Worm (Caenorhabditis elegans) whole organism, midembryonic: ENCODE results near the gene abu-14.

Experiments
- flt-1 ChIP-seq: fragments of 200-800 bp; sonication (Bioruptor generic); IDR thresholded peaks from 2 replicates; pipeline ENCODE4 v1.3.6; 2022; ENCODE audit warnings: missing genetic modification characterization, missing compliant biosample characterization
- ref-1 ChIP-seq: fragments of 200-800 bp; sonication (Bioruptor generic); conservative IDR thresholded peaks from 2 replicates; pipeline ENCODE4 v1.3.6; 2022; ENCODE audit warnings: missing genetic modification reagents, missing genetic modification characterization, missing compliant biosample characterization
- tab-1 ChIP-seq: fragments of 200-800 bp; sonication (Bioruptor generic); IDR thresholded peaks from 2 replicates; pipeline ENCODE4 v1.3.6; 2022; ENCODE audit warnings: missing genetic modification characterization, missing compliant biosample characterization
- ztf-23 ChIP-seq: fragments of 200-800 bp; sonication (Bioruptor generic); IDR thresholded peaks from 2 replicates; pipeline ENCODE4 v1.3.6; 2022; ENCODE audit warnings: missing genetic modification reagents, missing genetic modification characterization, missing compliant biosample characterization

ce11 chrII:9271285-9271684, 44.3 kb upstream of the abu-14 start:
- TF ChIP-seq ref-1 (GFP tag; lab: Robert Waterston, UW) (no peak), flt-1 (GFP tag; lab: Robert Waterston, UW) (no peak), ztf-23 (GFP tag; lab: Robert Waterston, UW) (no peak), tab-1 (no peak)
